Worm (Caenorhabditis elegans): ENCODE results near the gene R07E5.5.

ce11 chrIII:4364974-4365373 is 32.2 kb upstream of the R07E5.5 start, which contains the start of gene ckb-1:
- no peak for TF ChIP-seq blmp-1 (tag; optimal IDR thresholded peaks at IDR 0.05; ENCODE audit: insufficient read depth)
- TF ChIP-seq unc-55 (GFP tag; optimal IDR thresholded peaks at IDR 0.05), result peak; percentile 42
- TF ChIP-seq lin-11 (tag; optimal IDR thresholded peaks at IDR 0.05), result no peak
- TF ChIP-seq aly-2 (tag; optimal IDR thresholded peaks at IDR 0.05), result no peak
- TF ChIP-seq lsy-2 (tag; optimal IDR thresholded peaks at IDR 0.05), result peak in 1 of 2 experiments; percentile 10
- TF ChIP-seq alr-1 (tag; optimal IDR thresholded peaks at IDR 0.05), result no peak
- no peak for TF ChIP-seq skn-1 (tag; optimal IDR thresholded peaks at IDR 0.05)
- TF ChIP-seq crh-2 (tag; optimal IDR thresholded peaks at IDR 0.05), result no peak
